Worm (Caenorhabditis elegans) whole organism, young adult: ENCODE results near the gene F45E12.5.

ENCODE experiments used
- atf-7 ChIP-seq: sonication (generic microtip); optimal IDR thresholded peaks from 2 replicates; lab custom pipeline; 2017; ENCODE audit warnings: mild to moderate bottlenecking, missing genetic modification characterization, missing compliant biosample characterization
- mel-28 ChIP-seq: sonication (generic microtip); optimal IDR thresholded peaks from 2 replicates; lab custom pipeline; 2016; ENCODE audit warnings: borderline replicate concordance, mild to moderate bottlenecking, missing genetic modification characterization, missing compliant biosample characterization
- nhr-179 ChIP-seq: sonication (generic microtip); optimal IDR thresholded peaks from 2 replicates; lab custom pipeline; 2016; ENCODE audit warnings: mild to moderate bottlenecking, missing genetic modification characterization, missing compliant biosample characterization
- nhr-80 ChIP-seq: sonication (generic microtip); optimal IDR thresholded peaks from 2 replicates; lab custom pipeline; 2016; ENCODE audit warnings: missing genetic modification characterization, missing compliant biosample characterization
- nhr-90 ChIP-seq: sonication (generic microtip); optimal IDR thresholded peaks from 2 replicates; lab custom pipeline; 2016; ENCODE audit warnings: missing genotype, mild to moderate bottlenecking, missing genetic modification characterization, missing compliant biosample characterization
- tbp1 ChIP-seq: fragments of 200-800 bp; sonication (Bioruptor generic); optimal IDR thresholded peaks from 2 replicates; lab custom pipeline; 2018; ENCODE audit warnings: mild to moderate bottlenecking, missing genetic modification characterization, missing compliant biosample characterization
- ztf-26 ChIP-seq: sonication (generic microtip); optimal IDR thresholded peaks from 2 replicates; lab custom pipeline; 2017; ENCODE audit warnings: missing genetic modification characterization, missing compliant biosample characterization

ce11 chrII:7326199-7326598 is 16.3 kb upstream of the F45E12.5 start:
- TF ChIP-seq tbp1 (GFP tag; lab: Kevin White, UChicago) (no peak), mel-28 (tag; lab: Kevin White, UChicago) (no peak), nhr-179 (no peak), nhr-90 (tag; lab: Kevin White, UChicago) (no peak), nhr-80 (tag; lab: Kevin White, UChicago) (no peak), atf-7 (tag; lab: Kevin White, UChicago) (no peak), ztf-26 (no peak)
